Fruit fly (Drosophila melanogaster) whole organism, wandering third instar larva: ENCODE results near the gene CG15153.

Source experiments
- Abd-B ChIP-seq: fragments of >200 bp; optimal IDR thresholded peaks from 2 replicates; lab custom pipeline; 2017; ENCODE audit warnings: missing biosample characterization, missing genetic modification characterization
- CG32264 ChIP-seq: fragments of 200-800 bp; sonication (Bioruptor generic); optimal IDR thresholded peaks from 2 replicates; lab custom pipeline; 2016; ENCODE audit warnings: missing biosample characterization, missing genetic modification characterization
- CG9705 ChIP-seq: fragments of 200-800 bp; sonication (Bioruptor generic); optimal IDR thresholded peaks from 2 replicates; lab custom pipeline; 2018; ENCODE audit warnings: missing biosample characterization, mild to moderate bottlenecking, missing genetic modification characterization
- CrebA ChIP-seq: fragments of 200-800 bp; sonication (Bioruptor generic); optimal IDR thresholded peaks from 2 replicates; lab custom pipeline; 2016; ENCODE audit warnings: missing biosample characterization, mild to moderate bottlenecking, missing genetic modification characterization, borderline replicate concordance
- Dfd ChIP-seq: fragments of >200 bp; optimal IDR thresholded peaks from 2 replicates; lab custom pipeline; 2017; ENCODE audit warnings: missing biosample characterization, missing genetic modification characterization
- Dif ChIP-seq: fragments of 200-275, 200-300 bp; sonication (Bioruptor generic); optimal IDR thresholded peaks from 2 replicates; lab custom pipeline; 2018; ENCODE audit warnings: missing biosample characterization, missing genetic modification characterization; ENCODE audit not compliant: partially characterized antibody
- GATAd ChIP-seq: sonication (Bioruptor generic); optimal IDR thresholded peaks from 2 replicates; lab custom pipeline; 2016; ENCODE audit warnings: missing biosample characterization, missing genetic modification characterization
- HLH106 ChIP-seq: fragments of 200-800 bp; optimal IDR thresholded peaks from 3 replicates; lab custom pipeline; 2019; ENCODE audit warnings: missing biosample characterization, mild to moderate bottlenecking, missing genetic modification characterization, moderate library complexity
- Hnf4 ChIP-seq: fragments of 200-800 bp; sonication (Bioruptor generic); optimal IDR thresholded peaks from 2 replicates; lab custom pipeline; 2016; ENCODE audit warnings: missing biosample characterization, mild to moderate bottlenecking, missing genetic modification characterization
- Hr78 ChIP-seq: fragments of >200 bp; optimal IDR thresholded peaks from 2 replicates; lab custom pipeline; 2017; ENCODE audit warnings: missing biosample characterization, missing genetic modification characterization
- Hr83 ChIP-seq: fragments of 200-300 bp; sonication (Bioruptor generic); optimal IDR thresholded peaks from 2 replicates; lab custom pipeline; 2016; ENCODE audit warnings: missing biosample characterization, mild to moderate bottlenecking, missing genetic modification characterization, moderate library complexity; ENCODE audit not compliant: poor library complexity, severe bottlenecking
- Jra ChIP-seq: sonication (Bioruptor generic); optimal IDR thresholded peaks from 2 replicates; lab custom pipeline; 2016; ENCODE audit warnings: missing biosample characterization, missing genetic modification characterization
- Mio ChIP-seq: sonication (Bioruptor generic); optimal IDR thresholded peaks from 2 replicates; lab custom pipeline; 2016; ENCODE audit warnings: missing biosample characterization, missing genetic modification characterization
- Myc ChIP-seq: fragments of >200 bp; optimal IDR thresholded peaks from 2 replicates; lab custom pipeline; 2017
- N ChIP-seq: fragments of >200 bp; optimal IDR thresholded peaks from 2 replicates; lab custom pipeline; 2018; ENCODE audit warnings: missing biosample characterization, missing external identifiers, missing genetic modification characterization
- OdsH ChIP-seq: fragments of 200-800 bp; sonication (Bioruptor generic); optimal IDR thresholded peaks from 2 replicates; lab custom pipeline; 2016; ENCODE audit warnings: missing biosample characterization, mild to moderate bottlenecking, missing genetic modification characterization
- Rel ChIP-seq, 2 experiments: fragments of 200-800 bp; sonication (Bioruptor generic) in 1 of 2; optimal IDR thresholded peaks; 2 replicates in 1 of 2; 3 replicates in 1 of 2; lab custom pipeline; 2016 to 2019; ENCODE audit warnings: mild to moderate bottlenecking in 2 of 2, missing biosample characterization in 2 of 2, missing genetic modification characterization in 2 of 2, moderate library complexity in 1 of 2
- Sp1 ChIP-seq: fragments of 200-800 bp; sonication (Bioruptor generic); optimal IDR thresholded peaks from 3 replicates; lab custom pipeline; 2019; ENCODE audit warnings: missing biosample characterization, mild to moderate bottlenecking, missing genetic modification characterization, moderate library complexity
- Vsx2 ChIP-seq: fragments of 200-300, 225-300 bp; sonication (Bioruptor generic); optimal IDR thresholded peaks from 2 replicates; lab custom pipeline; 2018; ENCODE audit warnings: missing biosample characterization, missing genetic modification characterization; ENCODE audit not compliant: partially characterized antibody
- br ChIP-seq: fragments of 200-800 bp; sonication (Bioruptor generic); optimal IDR thresholded peaks from 2 replicates; lab custom pipeline; 2016; ENCODE audit warnings: missing biosample characterization, missing genetic modification characterization
- brk ChIP-seq: fragments of 200-800 bp; sonication (Bioruptor generic); optimal IDR thresholded peaks from 2 replicates; lab custom pipeline; 2016; ENCODE audit warnings: missing biosample characterization, mild to moderate bottlenecking, missing genetic modification characterization
- dl ChIP-seq, 2 experiments: fragments of 175-275, 200-275 bp in 1 of 2; fragments of 200-275 bp in 1 of 2; sonication (Bioruptor generic); optimal IDR thresholded peaks; lab custom pipeline; 2018; ENCODE audit warnings: mild to moderate bottlenecking in 2 of 2, missing biosample characterization in 2 of 2, missing genetic modification characterization in 2 of 2, moderate library complexity in 2 of 2; ENCODE audit not compliant: partially characterized antibody in 2 of 2, insufficient read depth in 1 of 2
- dmrt93B ChIP-seq: fragments of 200-800 bp; sonication (Bioruptor generic); optimal IDR thresholded peaks from 2 replicates; lab custom pipeline; 2018; ENCODE audit warnings: missing biosample characterization, mild to moderate bottlenecking, missing genetic modification characterization
- dsf ChIP-seq: sonication (Bioruptor generic); optimal IDR thresholded peaks from 2 replicates; lab custom pipeline; 2016; ENCODE audit warnings: missing biosample characterization, missing genetic modification characterization, borderline replicate concordance
- ey ChIP-seq: fragments of 200-800 bp; sonication (Bioruptor generic); optimal IDR thresholded peaks from 2 replicates; lab custom pipeline; 2016; ENCODE audit warnings: missing biosample characterization, missing genetic modification characterization
- foxo ChIP-seq, 2 experiments: fragments of 200-800 bp; sonication (Bioruptor generic); optimal IDR thresholded peaks; 2 replicates in 1 of 2; 3 replicates in 1 of 2; lab custom pipeline; 2016 to 2017; ENCODE audit warnings: missing biosample characterization in 2 of 2, missing genetic modification characterization in 2 of 2
- fru ChIP-seq: fragments of 200-800 bp; sonication (Bioruptor generic); optimal IDR thresholded peaks from 3 replicates; lab custom pipeline; 2016; ENCODE audit warnings: missing biosample characterization, mild to moderate bottlenecking, missing genetic modification characterization
- h ChIP-seq: fragments of 200-800 bp; sonication (Bioruptor generic); optimal IDR thresholded peaks from 3 replicates; lab custom pipeline; 2016; ENCODE audit warnings: missing biosample characterization, mild to moderate bottlenecking, missing genetic modification characterization
- jim ChIP-seq: fragments of 175-275, 200-325 bp; sonication (Bioruptor generic); optimal IDR thresholded peaks from 2 replicates; lab custom pipeline; 2016; ENCODE audit warnings: missing biosample characterization, mild to moderate bottlenecking, missing genetic modification characterization
- lola ChIP-seq: fragments of >200 bp; optimal IDR thresholded peaks from 2 replicates; lab custom pipeline; 2017; ENCODE audit warnings: missing biosample characterization, missing genetic modification characterization
- pan ChIP-seq: fragments of >200 bp; optimal IDR thresholded peaks from 2 replicates; lab custom pipeline; 2017
- psq ChIP-seq: fragments of 200-800 bp; sonication (Bioruptor generic); optimal IDR thresholded peaks from 3 replicates; lab custom pipeline; 2017; ENCODE audit warnings: missing biosample characterization, mild to moderate bottlenecking, missing genetic modification characterization, moderate library complexity
- rgr ChIP-seq: fragments of 200-800 bp; sonication (Bioruptor generic); optimal IDR thresholded peaks from 3 replicates; lab custom pipeline; 2016; ENCODE audit warnings: missing biosample characterization, mild to moderate bottlenecking, missing genetic modification characterization
- sage ChIP-seq: fragments of 200-800 bp; sonication (Bioruptor generic); optimal IDR thresholded peaks from 2 replicates; lab custom pipeline; 2016; ENCODE audit warnings: missing biosample characterization, mild to moderate bottlenecking, missing genetic modification characterization
- sv ChIP-seq: fragments of 200-800 bp; sonication (Bioruptor generic); optimal IDR thresholded peaks from 3 replicates; lab custom pipeline; 2016; ENCODE audit warnings: missing biosample characterization, missing genetic modification characterization
- tai ChIP-seq: sonication (Bioruptor generic); optimal IDR thresholded peaks from 2 replicates; lab custom pipeline; 2016; ENCODE audit warnings: missing biosample characterization, missing genetic modification characterization
- usp ChIP-seq: fragments of >200 bp; optimal IDR thresholded peaks from 2 replicates; lab custom pipeline; 2017; ENCODE audit warnings: missing biosample characterization, missing genetic modification characterization
- woc ChIP-seq: sonication (Bioruptor generic); optimal IDR thresholded peaks from 2 replicates; lab custom pipeline; 2016; ENCODE audit warnings: missing biosample characterization, mild to moderate bottlenecking, missing genetic modification characterization

Gene CG15153

dm6 chr2L:18092156-18092555 is at the start of gene CG15153:
Gene CG15153 (minus strand): TSS chr2L:18092256.
- TF ChIP-seq brk (GFP tag; lab: Kevin White, UChicago) (no peak), sage (no peak), fru (GFP tag; lab: Kevin White, UChicago) (no peak), Sp1 (no peak), Mio (GFP tag; lab: Kevin White, UChicago) (no peak), tai (GFP tag; lab: Kevin White, UChicago) (no peak), Vsx2 (GFP tag; lab: Kevin White, UChicago) (no peak), Hnf4 (GFP tag; lab: Kevin White, UChicago) (no peak), rgr (GFP tag; lab: Kevin White, UChicago) (no peak), GATAd (GFP tag; lab: Kevin White, UChicago) (no peak), Myc (lab: Kevin White, UChicago) (no peak), CG9705 (GFP tag; lab: Kevin White, UChicago) (no peak), woc (GFP tag; lab: Kevin White, UChicago) (no peak), br (GFP tag; lab: Kevin White, UChicago) (no peak), pan (lab: Kevin White, UChicago) (no peak), dsf (GFP tag; lab: Kevin White, UChicago) (no peak), CG32264 (GFP tag; lab: Kevin White, UChicago) (no peak), Dif (GFP tag; lab: Kevin White, UChicago) (no peak), HLH106 (no peak)

- TF ChIP-seq usp (GFP tag; lab: Kevin White, UChicago) (no peak), CrebA (GFP tag; lab: Kevin White, UChicago) (no peak), Hr83 (no peak), Dif (GFP tag; lab: Kevin White, UChicago) (no peak), br (GFP tag; lab: Kevin White, UChicago) (no peak), sv (GFP tag; lab: Kevin White, UChicago) (no peak), Dfd (GFP tag; lab: Kevin White, UChicago) (peak; percentile 99)
Observed at dm6 chr2L:18140544-18140943, 48.5 kb upstream of the CG15153 start.

dm6 chr2L:18137591-18138247 is 45.7 kb upstream of the CG15153 start, which contains the start of gene kel:
Gene kel (minus strand): TSS chr2L:18138083.
- no peak for TF ChIP-seq Hr78
- TF ChIP-seq Hnf4 (GFP tag; lab: Kevin White, UChicago) = no peak
- no peak for TF ChIP-seq Myc (lab: Kevin White, UChicago)
- no peak for TF ChIP-seq sage
- TF ChIP-seq dmrt93B (GFP tag; lab: Kevin White, UChicago) = no peak
- no peak for TF ChIP-seq brk (GFP tag; lab: Kevin White, UChicago)
- no peak for TF ChIP-seq GATAd (GFP tag; lab: Kevin White, UChicago)
- TF ChIP-seq fru (GFP tag; lab: Kevin White, UChicago) = peak; percentile 33
- no peak for TF ChIP-seq tai (GFP tag; lab: Kevin White, UChicago)
- no peak for TF ChIP-seq CG32264 (GFP tag; lab: Kevin White, UChicago)
- peak; percentile 58 for TF ChIP-seq Sp1
- no peak for TF ChIP-seq Rel (GFP tag; optimal IDR thresholded peaks at IDR 0.05; lab: Kevin White, UChicago)
- TF ChIP-seq Rel (tag; optimal IDR thresholded peaks at IDR 0.05; lab: Kevin White, UChicago) = peak; percentile 30
- TF ChIP-seq Mio (GFP tag; lab: Kevin White, UChicago) = no peak
- TF ChIP-seq Jra (GFP tag; lab: Kevin White, UChicago) = no peak
- peak; percentile 60 for TF ChIP-seq Dfd (GFP tag; lab: Kevin White, UChicago)
- no peak for TF ChIP-seq Vsx2 (GFP tag; lab: Kevin White, UChicago)
- TF ChIP-seq CG9705 (GFP tag; lab: Kevin White, UChicago) = no peak
- TF ChIP-seq woc (GFP tag; lab: Kevin White, UChicago) = peak; percentile 49
- TF ChIP-seq lola = no peak
- no peak for TF ChIP-seq ey (GFP tag; lab: Kevin White, UChicago)
- peak; percentile 19 for TF ChIP-seq Dif (GFP tag; lab: Kevin White, UChicago)
- no peak for TF ChIP-seq jim (GFP tag; lab: Kevin White, UChicago)
- peak; percentile 43 for TF ChIP-seq h
- no peak for TF ChIP-seq Abd-B (GFP tag; lab: Kevin White, UChicago)
- TF ChIP-seq Hr83 = peak; percentile 84
- no peak for TF ChIP-seq usp (GFP tag; lab: Kevin White, UChicago)
- TF ChIP-seq psq (GFP tag; lab: Kevin White, UChicago) = peak; percentile 1
- TF ChIP-seq OdsH (GFP tag; lab: Kevin White, UChicago) = peak; percentile 16
- TF ChIP-seq dl (GFP tag; optimal IDR thresholded peaks at IDR 0.05; lab: Kevin White, UChicago; ENCODE audit: insufficient read depth in 1 of 2, partially characterized antibody in 2 of 2) = no peak
- TF ChIP-seq N (GFP tag; lab: Kevin White, UChicago) = no peak
- TF ChIP-seq foxo (GFP tag; optimal IDR thresholded peaks at IDR 0.05; lab: Kevin White, UChicago) = peak in 1 of 2 experiments; percentile 20
- TF ChIP-seq dsf (GFP tag; lab: Kevin White, UChicago) = no peak
- no peak for TF ChIP-seq sv (GFP tag; lab: Kevin White, UChicago)
- no peak for TF ChIP-seq pan (lab: Kevin White, UChicago)
- TF ChIP-seq br (GFP tag; lab: Kevin White, UChicago) = peak; percentile 41
- TF ChIP-seq CrebA (GFP tag; lab: Kevin White, UChicago) = no peak
- peak; percentile 61 for TF ChIP-seq rgr (GFP tag; lab: Kevin White, UChicago)
- TF ChIP-seq HLH106 = peak; percentile 17
- TF ChIP-seq, all 38 proteins: peak for 14
